Worm (Caenorhabditis elegans) whole organism, late embryonic: ENCODE data around the gene dyf-3.

Experiments used
- fkh-10 ChIP-seq: fragments of 150-350 bp; optimal IDR thresholded peaks from 2 replicates; lab custom pipeline; 2014; ENCODE audit warnings: missing biosample characterization, missing genetic modification reagents, missing genetic modification characterization
- hlh-30 ChIP-seq: sonication (generic microtip); optimal IDR thresholded peaks from 2 replicates; lab custom pipeline; 2017; ENCODE audit warnings: antibody characterized with exemption, missing genetic modification characterization, missing compliant biosample characterization; ENCODE audit not compliant: insufficient read depth
- ztf-16 ChIP-seq: sonication (generic microtip); optimal IDR thresholded peaks from 2 replicates; lab custom pipeline; 2017; ENCODE audit warnings: missing genetic modification characterization, missing compliant biosample characterization

- TF ChIP-seq hlh-30 (tag; lab: Kevin White, UChicago) (no peak), ztf-16 (tag; lab: Kevin White, UChicago) (no peak), fkh-10 (GFP tag; lab: Kevin White, UChicago) (no peak)
These were observed 23.5 kb upstream of the dyf-3 start, which contains the start of gene C04C3.6 for ce11 chrIV:3422516-3422915.
